Worm (Caenorhabditis elegans) whole organism, young adult: ENCODE results near the gene C25F6.6.

Experiments
- B0019.2 ChIP-seq: fragments of 200-800 bp; sonication (Bioruptor generic); conservative IDR thresholded peaks from 2 replicates; pipeline ENCODE4 v1.3.6; 2022; ENCODE audit warnings: missing genetic modification reagents, missing genetic modification characterization, missing compliant biosample characterization
- B0261.1 ChIP-seq: sonication (generic microtip); optimal IDR thresholded peaks from 2 replicates; lab custom pipeline; 2016; ENCODE audit warnings: mild to moderate bottlenecking, missing genetic modification characterization, moderate library complexity, missing compliant biosample characterization
- F10E7.11 ChIP-seq: sonication (generic microtip); optimal IDR thresholded peaks from 2 replicates; lab custom pipeline; 2017; ENCODE audit warnings: mild to moderate bottlenecking, missing genetic modification characterization, moderate library complexity, missing compliant biosample characterization
- F23B12.7 ChIP-seq: sonication (generic microtip); optimal IDR thresholded peaks from 2 replicates; lab custom pipeline; 2017; ENCODE audit warnings: missing genetic modification characterization, mild to moderate bottlenecking, missing compliant biosample characterization, antibody characterized with exemption, moderate library complexity; ENCODE audit not compliant: insufficient read depth
- F33H1.4 ChIP-seq: fragments of 200-800 bp; sonication (Bioruptor generic); IDR thresholded peaks from 2 replicates; pipeline ENCODE4 v1.3.6; 2022; ENCODE audit warnings: missing genetic modification reagents, missing genetic modification characterization, missing compliant biosample characterization
- K12H6.12 ChIP-seq: fragments of 200-800 bp; sonication (Bioruptor generic); optimal IDR thresholded peaks from 2 replicates; lab custom pipeline; 2018; ENCODE audit warnings: mild to moderate bottlenecking, missing genetic modification characterization, missing compliant biosample characterization
- T07F8.4 ChIP-seq: sonication (generic microtip); optimal IDR thresholded peaks from 2 replicates; lab custom pipeline; 2016; ENCODE audit warnings: mild to moderate bottlenecking, missing genetic modification characterization, moderate library complexity, missing compliant biosample characterization
- Y53F4B.3 ChIP-seq: fragments of 200-800 bp; sonication (Bioruptor generic); IDR thresholded peaks from 2 replicates; pipeline ENCODE4 v1.3.6; 2022; ENCODE audit warnings: missing genetic modification reagents, missing genetic modification characterization, missing compliant biosample characterization
- Y67H2A.10 ChIP-seq: fragments of 200-800 bp; sonication (Bioruptor generic); conservative IDR thresholded peaks from 2 replicates; pipeline ENCODE4 v1.3.6; 2022; ENCODE audit warnings: missing genetic modification reagents, missing genetic modification characterization, missing compliant biosample characterization
- attf-6 ChIP-seq: fragments of 200-800 bp; sonication (Bioruptor generic); IDR thresholded peaks from 2 replicates; pipeline ENCODE4 v1.3.6; 2022; ENCODE audit warnings: missing genetic modification reagents, missing genetic modification characterization, missing compliant biosample characterization
- ceh-100 ChIP-seq: fragments of 200-800 bp; sonication (Bioruptor generic); IDR thresholded peaks from 2 replicates; pipeline ENCODE4 v1.3.6; 2022; ENCODE audit warnings: missing genetic modification reagents, missing genetic modification characterization, missing compliant biosample characterization
- ceh-27 ChIP-seq: fragments of 200-800 bp; sonication (Bioruptor generic); optimal IDR thresholded peaks from 2 replicates; lab custom pipeline; 2018; ENCODE audit warnings: mild to moderate bottlenecking, missing genetic modification characterization, moderate library complexity, missing compliant biosample characterization
- ceh-58 ChIP-seq: fragments of 200-800 bp; sonication (Bioruptor generic); IDR thresholded peaks from 2 replicates; pipeline ENCODE4 v1.3.6; 2022; ENCODE audit warnings: missing genetic modification characterization, missing compliant biosample characterization
- ceh-79 ChIP-seq: sonication (generic microtip); optimal IDR thresholded peaks from 2 replicates; lab custom pipeline; 2017; ENCODE audit warnings: mild to moderate bottlenecking, missing genetic modification characterization, missing compliant biosample characterization
- chd-7 ChIP-seq: sonication (generic microtip); optimal IDR thresholded peaks from 2 replicates; lab custom pipeline; 2016; ENCODE audit warnings: mild to moderate bottlenecking, missing genetic modification characterization, moderate library complexity, missing compliant biosample characterization
- dox-1 ChIP-seq: fragments of 200-800 bp; sonication (Bioruptor generic); IDR thresholded peaks from 2 replicates; pipeline ENCODE4 v1.3.6; 2022; ENCODE audit warnings: missing genetic modification reagents, missing genetic modification characterization, missing compliant biosample characterization
- efl-1 ChIP-seq: fragments of 150-350 bp; optimal IDR thresholded peaks from 2 replicates; lab custom pipeline; 2014; ENCODE audit warnings: missing biosample characterization, missing genetic modification reagents, missing genetic modification characterization
- egl-18 ChIP-seq: fragments of 200-800 bp; sonication (Bioruptor generic); IDR thresholded peaks from 2 replicates; pipeline ENCODE4 v1.3.6; 2022; ENCODE audit warnings: missing genetic modification reagents, missing genetic modification characterization, missing compliant biosample characterization
- ets-4 ChIP-seq: fragments of 200-800 bp; sonication (Bioruptor generic); optimal IDR thresholded peaks from 2 replicates; lab custom pipeline; 2018; ENCODE audit warnings: mild to moderate bottlenecking, missing genetic modification characterization, missing compliant biosample characterization
- him-1 ChIP-seq: sonication (generic microtip); optimal IDR thresholded peaks from 2 replicates; lab custom pipeline; 2016; ENCODE audit warnings: missing genotype, missing genetic modification reagents, missing genetic modification characterization, missing compliant biosample characterization
- hlh-12 ChIP-seq: sonication (generic microtip); optimal IDR thresholded peaks from 2 replicates; lab custom pipeline; 2016; ENCODE audit warnings: missing genetic modification characterization, missing compliant biosample characterization
- hmg-20 ChIP-seq: fragments of 200-800 bp; sonication (Bioruptor generic); IDR thresholded peaks from 2 replicates; pipeline ENCODE4 v1.3.6; 2022; ENCODE audit warnings: missing genetic modification reagents, missing genetic modification characterization, missing compliant biosample characterization
- hrde-1 ChIP-seq: sonication (generic microtip); optimal IDR thresholded peaks from 2 replicates; lab custom pipeline; 2016; ENCODE audit warnings: missing genetic modification characterization, mild to moderate bottlenecking, missing compliant biosample characterization, moderate library complexity, missing genotype, missing genetic modification reagents, borderline replicate concordance
- lag-1 ChIP-seq: fragments of 200-800 bp; sonication (Bioruptor generic); IDR thresholded peaks from 2 replicates; pipeline ENCODE4 v1.3.6; 2022; ENCODE audit warnings: missing genetic modification reagents, missing genetic modification characterization, missing compliant biosample characterization
- let-607 ChIP-seq, 2 experiments: fragments of 200-800 bp in 1 of 2; sonication (Bioruptor generic) in 1 of 2; sonication (generic microtip) in 1 of 2; optimal IDR thresholded peaks; 2 replicates each; lab custom pipeline; 2016 to 2018; ENCODE audit warnings: mild to moderate bottlenecking in 2 of 2, missing compliant biosample characterization in 2 of 2, missing genetic modification characterization in 2 of 2, moderate library complexity in 2 of 2, missing genotype in 1 of 2
- lir-1 ChIP-seq: fragments of 200-800 bp; sonication (Bioruptor generic); conservative IDR thresholded peaks from 2 replicates; pipeline ENCODE4 v1.3.6; 2022; ENCODE audit warnings: missing genetic modification reagents, missing genetic modification characterization, missing compliant biosample characterization
- lsy-27 ChIP-seq: sonication (generic microtip); optimal IDR thresholded peaks from 2 replicates; lab custom pipeline; 2017; ENCODE audit warnings: missing genetic modification characterization, mild to moderate bottlenecking, missing compliant biosample characterization, antibody characterized with exemption, missing genotype, borderline replicate concordance; ENCODE audit not compliant: insufficient read depth
- madf-10 ChIP-seq: sonication (generic microtip); optimal IDR thresholded peaks from 2 replicates; lab custom pipeline; 2016; ENCODE audit warnings: mild to moderate bottlenecking, missing genetic modification characterization, missing compliant biosample characterization
- madf-3 ChIP-seq: fragments of 200-800 bp; sonication (Bioruptor generic); IDR thresholded peaks from 2 replicates; pipeline ENCODE4 v1.3.6; 2022; ENCODE audit warnings: missing genetic modification reagents, missing genetic modification characterization, missing compliant biosample characterization
- mcd-1 ChIP-seq: fragments of 200-800 bp; sonication (Bioruptor generic); IDR thresholded peaks from 2 replicates; pipeline ENCODE4 v1.3.6; 2022; ENCODE audit warnings: missing genetic modification reagents, missing genetic modification characterization, missing compliant biosample characterization
- mel-28 ChIP-seq: sonication (generic microtip); optimal IDR thresholded peaks from 2 replicates; lab custom pipeline; 2016; ENCODE audit warnings: borderline replicate concordance, mild to moderate bottlenecking, missing genetic modification characterization, missing compliant biosample characterization
- nhr-27 ChIP-seq: fragments of 200-800 bp; sonication (Bioruptor generic); optimal IDR thresholded peaks from 2 replicates; lab custom pipeline; 2018; ENCODE audit warnings: mild to moderate bottlenecking, missing genetic modification characterization, moderate library complexity, missing compliant biosample characterization
- nhr-80 ChIP-seq: sonication (generic microtip); optimal IDR thresholded peaks from 2 replicates; lab custom pipeline; 2016; ENCODE audit warnings: missing genetic modification characterization, missing compliant biosample characterization
- rcor-1 ChIP-seq: fragments of 200-800 bp; sonication (Bioruptor generic); IDR thresholded peaks from 2 replicates; pipeline ENCODE4 v1.3.6; 2022; ENCODE audit warnings: missing genetic modification reagents, missing genetic modification characterization, missing compliant biosample characterization
- rpc-1 ChIP-seq, 2 experiments: fragments of 150-350 bp in 1 of 2; sonication (generic microtip) in 1 of 2; optimal IDR thresholded peaks; 2 replicates each; lab custom pipeline; 2014 to 2018; ENCODE audit warnings: missing biosample characterization in 1 of 2, missing genetic modification characterization in 1 of 2, missing genetic modification reagents in 1 of 2, missing genotype in 1 of 2
- snpc-1.1 ChIP-seq: sonication (generic microtip); optimal IDR thresholded peaks from 2 replicates; lab custom pipeline; 2017; ENCODE audit warnings: missing genetic modification characterization, mild to moderate bottlenecking, missing compliant biosample characterization, antibody characterized with exemption, moderate library complexity, missing genotype, missing genetic modification reagents; ENCODE audit not compliant: insufficient read depth
- snpc-1.3 ChIP-seq: sonication (generic microtip); optimal IDR thresholded peaks from 2 replicates; lab custom pipeline; 2017; ENCODE audit warnings: missing genetic modification characterization, mild to moderate bottlenecking, missing compliant biosample characterization, antibody characterized with exemption, moderate library complexity, missing genotype, missing genetic modification reagents; ENCODE audit not compliant: insufficient read depth
- tbp1 ChIP-seq: fragments of 200-800 bp; sonication (Bioruptor generic); optimal IDR thresholded peaks from 2 replicates; lab custom pipeline; 2018; ENCODE audit warnings: mild to moderate bottlenecking, missing genetic modification characterization, missing compliant biosample characterization
- xnd-1 ChIP-seq: sonication (generic microtip); optimal IDR thresholded peaks from 2 replicates; lab custom pipeline; 2016; ENCODE audit warnings: missing genotype, missing genetic modification reagents, missing genetic modification characterization, missing compliant biosample characterization
- ztf-18 ChIP-seq: sonication (generic microtip); optimal IDR thresholded peaks from 2 replicates; lab custom pipeline; 2016; ENCODE audit warnings: missing genotype, mild to moderate bottlenecking, missing genetic modification characterization, missing compliant biosample characterization
- ztf-22 ChIP-seq: fragments of 200-800 bp; sonication (Bioruptor generic); optimal IDR thresholded peaks from 2 replicates; lab custom pipeline; 2018; ENCODE audit warnings: mild to moderate bottlenecking, missing genetic modification characterization, moderate library complexity, missing compliant biosample characterization
- ztf-25 ChIP-seq: fragments of 200-800 bp; sonication (Bioruptor generic); IDR thresholded peaks from 2 replicates; pipeline ENCODE4 v1.3.6; 2022; ENCODE audit warnings: missing genetic modification reagents, missing genetic modification characterization, missing compliant biosample characterization
- ztf-28 ChIP-seq: fragments of 200-800 bp; sonication (Bioruptor generic); IDR thresholded peaks from 2 replicates; pipeline ENCODE4 v1.3.6; 2022; ENCODE audit warnings: missing genetic modification reagents, missing genetic modification characterization, missing compliant biosample characterization

The C25F6.6 gene

DNA sequence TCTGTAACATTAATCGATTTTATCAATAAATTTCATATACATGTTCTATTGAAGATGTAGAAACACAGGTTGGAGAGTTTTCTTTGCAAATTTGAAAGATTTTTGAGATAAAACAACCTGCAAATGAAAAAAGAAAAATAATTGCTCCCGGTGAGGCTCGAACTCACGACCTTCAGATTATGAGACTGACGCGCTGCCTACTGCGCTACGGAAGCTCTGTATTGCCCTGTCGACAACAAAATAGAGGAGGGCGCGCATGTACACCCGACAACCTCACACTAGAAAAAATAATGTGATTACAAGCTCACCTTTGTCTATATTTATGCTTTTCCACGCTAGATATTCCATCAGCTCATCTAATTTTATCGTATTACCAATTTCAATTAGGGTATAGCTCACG, 43.4 kb downstream of the C25F6.6 start (continued):
- TF ChIP-seq rpc-1 (optimal IDR thresholded peaks at IDR 0.05; lab: Kevin White, UChicago) (peak; percentile 80), rpc-1 (tag; optimal IDR thresholded peaks at IDR 0.05; lab: Kevin White, UChicago) (peak; percentile 89), snpc-1.3 (tag; lab: Kevin White, UChicago) (peak; percentile 39), tbp1 (GFP tag; lab: Kevin White, UChicago) (peak; percentile 92), T07F8.4 (peak; percentile 38), hmg-20 (GFP tag; lab: Robert Waterston, UW) (no peak; the same call in 1 of the 2 replicates), ceh-79 (no peak), ceh-27 (GFP tag; lab: Kevin White, UChicago) (no peak), B0261.1 (peak; percentile 91), lir-1 (GFP tag; lab: Robert Waterston, UW) (no peak), hrde-1 (tag; lab: Kevin White, UChicago) (peak; percentile 12), ztf-25 (GFP tag; lab: Robert Waterston, UW) (0 out of 2 replicates have a peak, but pooled peaks have one; percentile 51), dox-1 (GFP tag; lab: Robert Waterston, UW) (0 out of 2 replicates have a peak, but pooled peaks have one; percentile 51), K12H6.12 (tag; lab: Kevin White, UChicago) (no peak), efl-1 (GFP tag; lab: Kevin White, UChicago) (no peak), attf-6 (GFP tag; lab: Robert Waterston, UW) (0 out of 2 replicates have a peak, but pooled peaks have one; percentile 54), Y53F4B.3 (GFP tag; lab: Robert Waterston, UW) (no peak), madf-10 (tag; lab: Kevin White, UChicago) (peak; percentile 7), ztf-18 (tag; lab: Kevin White, UChicago) (peak; percentile 63), chd-7 (tag; lab: Kevin White, UChicago) (peak; percentile 20), F23B12.7 (tag; lab: Kevin White, UChicago) (peak; percentile 10), mel-28 (tag; lab: Kevin White, UChicago) (no peak), him-1 (tag; lab: Kevin White, UChicago) (peak; percentile 92)

- TF ChIP-seq B0019.2 (GFP tag; lab: Robert Waterston, UW) (no peak), B0261.1 (no peak), let-607 (tag; optimal IDR thresholded peaks at IDR 0.05; lab: Kevin White, UChicago) (no peak), efl-1 (GFP tag; lab: Kevin White, UChicago) (no peak), nhr-27 (tag; lab: Kevin White, UChicago) (no peak), lag-1 (GFP tag; lab: Robert Waterston, UW) (no peak), madf-3 (GFP tag; lab: Robert Waterston, UW) (no peak), F10E7.11 (no peak), lir-1 (GFP tag; lab: Robert Waterston, UW) (no peak), xnd-1 (tag; lab: Kevin White, UChicago) (no peak), F33H1.4 (GFP tag; lab: Robert Waterston, UW) (no peak), Y67H2A.10 (GFP tag; lab: Robert Waterston, UW) (no peak), egl-18 (no peak), ceh-58 (GFP tag; lab: Robert Waterston, UW) (no peak)
Observed at ce11 chrX:5406345-5406744, 44.3 kb downstream of the C25F6.6 start, which contains the start of gene C03F11.4. Gene C03F11.4, minus strand, starts transcription at chrX:5406445.

DNA sequence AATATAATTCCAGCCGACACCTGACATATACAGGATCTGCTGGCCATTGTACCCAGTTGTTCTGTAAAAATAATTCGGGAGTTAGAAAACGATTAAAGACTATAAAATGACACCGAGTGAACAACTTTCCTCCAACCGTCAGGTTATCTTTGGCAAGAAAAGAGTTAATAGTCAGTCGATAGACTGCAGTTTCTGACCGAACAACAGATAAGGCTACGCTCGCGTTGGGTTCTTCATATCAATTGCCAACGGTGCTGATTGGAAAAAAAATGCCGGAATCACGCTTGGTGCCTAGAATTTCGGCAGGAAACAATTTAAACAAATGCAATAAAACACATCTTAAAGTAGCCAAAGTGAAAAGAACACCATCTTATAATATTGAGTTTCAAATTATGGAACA, 50.1 kb downstream of the C25F6.6 start, which contains the start of gene scav-1:
Gene scav-1 (minus strand): TSS at position 61 of the 400 bp plus-strand sequence.
- TF ChIP-seq ztf-28 (GFP tag; lab: Robert Waterston, UW), result no peak
- TF ChIP-seq hlh-12 (tag; lab: Kevin White, UChicago), result no peak
- TF ChIP-seq mcd-1, result no peak
- peak; percentile 95 for TF ChIP-seq nhr-80
- no peak for TF ChIP-seq ceh-27 (GFP tag; lab: Kevin White, UChicago)
- no peak for TF ChIP-seq rcor-1
- TF ChIP-seq ztf-22 (GFP tag; lab: Kevin White, UChicago), result no peak
- TF ChIP-seq F33H1.4 (GFP tag; lab: Robert Waterston, UW), result no peak
- no peak for TF ChIP-seq ceh-100 (GFP tag; lab: Robert Waterston, UW)
- peak; percentile 57 to 85 for TF ChIP-seq let-607 (tag; optimal IDR thresholded peaks at IDR 0.05; lab: Kevin White, UChicago)
- peak; percentile 51 for TF ChIP-seq ets-4 (GFP tag; lab: Kevin White, UChicago)
- no peak for TF ChIP-seq F10E7.11
- TF ChIP-seq lsy-27 (tag; lab: Kevin White, UChicago), result no peak
- no peak for TF ChIP-seq egl-18
- no peak for TF ChIP-seq snpc-1.1 (tag; lab: Kevin White, UChicago)
- no peak for TF ChIP-seq B0261.1
- no peak for TF ChIP-seq hrde-1 (tag; lab: Kevin White, UChicago)
